Fruit fly (Drosophila melanogaster) whole organism, embryonic: ENCODE measurements around the gene Mrgn1.

Experiments
- Abd-B ChIP-seq: fragments of 200-800 bp; sonication (Bioruptor generic); optimal IDR thresholded peaks from 2 replicates; lab custom pipeline; 2018; ENCODE audit warnings: missing biosample characterization, mild to moderate bottlenecking, missing genetic modification characterization, moderate library complexity
- Atf3 ChIP-seq: fragments of 200-800 bp; sonication (Bioruptor generic); optimal IDR thresholded peaks from 3 replicates; lab custom pipeline; 2016; ENCODE audit warnings: missing biosample characterization, missing genetic modification characterization
- Awh ChIP-seq: fragments of 200-800 bp; sonication (Bioruptor generic); IDR thresholded peaks from 2 replicates; pipeline ENCODE4, ENCODE4 v1.3.6; 2022; ENCODE audit warnings: missing biosample characterization, missing genetic modification characterization
- CG34376 ChIP-seq: fragments of 200-800 bp; sonication (Bioruptor generic); optimal IDR thresholded peaks from 2 replicates; lab custom pipeline; 2018; ENCODE audit warnings: missing biosample characterization, mild to moderate bottlenecking, missing genetic modification characterization
- CG6791 ChIP-seq: fragments of 200-800 bp; sonication (Bioruptor generic); IDR thresholded peaks from 3 replicates; pipeline ENCODE4 v1.3.6; 2022; ENCODE audit warnings: missing biosample characterization, missing genetic modification characterization; ENCODE audit not compliant: partially characterized antibody
- ERR ChIP-seq: fragments of 200-800 bp; sonication (Bioruptor generic); optimal IDR thresholded peaks from 2 replicates; lab custom pipeline; 2016; ENCODE audit warnings: missing biosample characterization, missing genetic modification characterization
- Hr78 ChIP-seq, 2 experiments: fragments of 200-800 bp in 1 of 2; fragments of >200 bp in 1 of 2; sonication (Bioruptor generic) in 1 of 2; optimal IDR thresholded peaks; 2 replicates each; lab custom pipeline; 2017 to 2019; ENCODE audit warnings: missing biosample characterization in 2 of 2, missing genetic modification characterization in 2 of 2, mild to moderate bottlenecking in 1 of 2, moderate library complexity in 1 of 2
- Max ChIP-seq: fragments of 200-800 bp; sonication (Bioruptor generic); optimal IDR thresholded peaks from 2 replicates; lab custom pipeline; 2016; ENCODE audit warnings: missing biosample characterization, mild to moderate bottlenecking, missing genetic modification characterization
- Rfx ChIP-seq: fragments of 200-800 bp; sonication (Bioruptor generic); IDR thresholded peaks from 2 replicates; pipeline ENCODE4 v1.3.6; 2022; ENCODE audit warnings: missing biosample characterization, missing genetic modification characterization
- bab2 ChIP-seq: fragments of 200-800 bp; sonication (Bioruptor generic); optimal IDR thresholded peaks from 2 replicates; lab custom pipeline; 2016; ENCODE audit warnings: missing biosample characterization, missing genetic modification characterization
- ems ChIP-seq: fragments of 200-800 bp; sonication (Bioruptor generic); optimal IDR thresholded peaks from 3 replicates; lab custom pipeline; 2016; ENCODE audit warnings: missing biosample characterization, missing genetic modification characterization
- trh ChIP-seq: fragments of 200-800 bp; sonication (Bioruptor generic); optimal IDR thresholded peaks from 2 replicates; lab custom pipeline; 2016; ENCODE audit warnings: missing biosample characterization, missing genetic modification characterization

- TF ChIP-seq Awh (GFP tag; lab: Robert Waterston, UW) (no peak), Abd-B (GFP tag; lab: Kevin White, UChicago) (peak; percentile 84), ERR (GFP tag; lab: Kevin White, UChicago) (no peak), ems (GFP tag; lab: Kevin White, UChicago) (peak; percentile 21), Max (GFP tag; lab: Kevin White, UChicago) (peak; percentile 48), Rfx (peak; percentile 83), bab2 (GFP tag; lab: Kevin White, UChicago) (peak; percentile 37), Atf3 (GFP tag; lab: Kevin White, UChicago) (no peak), CG6791 (GFP tag; lab: Robert Waterston, UW) (no peak), trh (GFP tag; lab: Kevin White, UChicago) (peak; percentile 39), Hr78 (GFP tag; optimal IDR thresholded peaks at IDR 0.05; lab: Kevin White, UChicago) (no peak), CG34376 (GFP tag; lab: Kevin White, UChicago) (peak; percentile 70)
Measured at dm6 chrX:13762372-13762883, 40.7 kb upstream of the Mrgn1 start, which contains the start of gene rdgB.
